Worm (Caenorhabditis elegans) whole organism, young adult: Measurements from ENCODE around the gene C34C12.6.

ENCODE experiments used
- B0019.2 ChIP-seq: fragments of 200-800 bp; sonication (Bioruptor generic); conservative IDR thresholded peaks from 2 replicates; pipeline ENCODE4 v1.3.6; 2022; ENCODE audit warnings: missing genetic modification reagents, missing genetic modification characterization, missing compliant biosample characterization
- B0261.1 ChIP-seq: sonication (generic microtip); optimal IDR thresholded peaks from 2 replicates; lab custom pipeline; 2016; ENCODE audit warnings: mild to moderate bottlenecking, missing genetic modification characterization, moderate library complexity, missing compliant biosample characterization
- F52B5.7 ChIP-seq: sonication (generic microtip); optimal IDR thresholded peaks from 2 replicates; lab custom pipeline; 2016; ENCODE audit warnings: mild to moderate bottlenecking, missing genetic modification characterization, missing compliant biosample characterization
- F57A8.1 ChIP-seq: fragments of 200-800 bp; sonication (Bioruptor generic); optimal IDR thresholded peaks from 2 replicates; lab custom pipeline; 2018; ENCODE audit warnings: mild to moderate bottlenecking, missing genetic modification characterization, moderate library complexity, missing compliant biosample characterization
- Y56A3A.18 ChIP-seq: fragments of 200-800 bp; sonication (Bioruptor generic); IDR thresholded peaks from 2 replicates; pipeline ENCODE4 v1.3.6; 2022; ENCODE audit warnings: missing genetic modification reagents, missing genetic modification characterization, missing compliant biosample characterization
- ama-1 ChIP-seq, 3 experiments: fragments of 150-350 bp in 1 of 3; sonication (generic microtip) in 2 of 3; optimal IDR thresholded peaks; 2 replicates each; lab custom pipeline; 2014 to 2018; ENCODE audit warnings: missing biosample characterization in 2 of 3, missing genetic modification characterization in 2 of 3, missing genetic modification reagents in 2 of 3
- aptf-2 ChIP-seq: fragments of 200-800 bp; sonication (Bioruptor generic); conservative IDR thresholded peaks from 2 replicates; pipeline ENCODE4 v1.3.6; 2022; ENCODE audit warnings: missing genetic modification reagents, missing genetic modification characterization, missing compliant biosample characterization
- athp-1 ChIP-seq: sonication (generic microtip); optimal IDR thresholded peaks from 2 replicates; lab custom pipeline; 2017; ENCODE audit warnings: mild to moderate bottlenecking, missing genetic modification characterization, missing compliant biosample characterization
- bed-2 ChIP-seq: fragments of 200-800 bp; sonication (Bioruptor generic); IDR thresholded peaks from 2 replicates; pipeline ENCODE4 v1.3.6; 2022; ENCODE audit warnings: missing genetic modification reagents, missing genetic modification characterization, missing compliant biosample characterization
- ccch-3 ChIP-seq: fragments of 200-800 bp; sonication (Bioruptor generic); optimal IDR thresholded peaks from 2 replicates; lab custom pipeline; 2018; ENCODE audit warnings: mild to moderate bottlenecking, missing genetic modification characterization, missing compliant biosample characterization
- ceh-100 ChIP-seq: fragments of 200-800 bp; sonication (Bioruptor generic); IDR thresholded peaks from 2 replicates; pipeline ENCODE4 v1.3.6; 2022; ENCODE audit warnings: missing genetic modification reagents, missing genetic modification characterization, missing compliant biosample characterization
- ceh-27 ChIP-seq: fragments of 200-800 bp; sonication (Bioruptor generic); optimal IDR thresholded peaks from 2 replicates; lab custom pipeline; 2018; ENCODE audit warnings: mild to moderate bottlenecking, missing genetic modification characterization, moderate library complexity, missing compliant biosample characterization
- die-1 ChIP-seq: sonication (generic microtip); optimal IDR thresholded peaks from 2 replicates; lab custom pipeline; 2016; ENCODE audit warnings: missing genotype, mild to moderate bottlenecking, missing genetic modification characterization, missing compliant biosample characterization
- dox-1 ChIP-seq: fragments of 200-800 bp; sonication (Bioruptor generic); IDR thresholded peaks from 2 replicates; pipeline ENCODE4 v1.3.6; 2022; ENCODE audit warnings: missing genetic modification reagents, missing genetic modification characterization, missing compliant biosample characterization
- dpl-1 ChIP-seq: fragments of 150-350 bp; optimal IDR thresholded peaks from 2 replicates; lab custom pipeline; 2014; ENCODE audit warnings: missing biosample characterization, missing genetic modification reagents, missing genetic modification characterization
- fkh-3 ChIP-seq: sonication (generic microtip); optimal IDR thresholded peaks from 2 replicates; lab custom pipeline; 2016; ENCODE audit warnings: mild to moderate bottlenecking, missing genetic modification characterization, missing compliant biosample characterization
- lag-1 ChIP-seq: fragments of 200-800 bp; sonication (Bioruptor generic); IDR thresholded peaks from 2 replicates; pipeline ENCODE4 v1.3.6; 2022; ENCODE audit warnings: missing genetic modification reagents, missing genetic modification characterization, missing compliant biosample characterization
- let-526 ChIP-seq: fragments of 200-800 bp; sonication (Bioruptor generic); IDR thresholded peaks from 2 replicates; pipeline ENCODE4 v1.3.6; 2022; ENCODE audit warnings: missing genetic modification reagents, missing genetic modification characterization, missing compliant biosample characterization
- lin-40 ChIP-seq: sonication (generic microtip); optimal IDR thresholded peaks from 2 replicates; lab custom pipeline; 2016; ENCODE audit warnings: missing genetic modification characterization, mild to moderate bottlenecking, missing compliant biosample characterization, missing genotype, missing genetic modification reagents
- lsy-27 ChIP-seq: sonication (generic microtip); optimal IDR thresholded peaks from 2 replicates; lab custom pipeline; 2017; ENCODE audit warnings: missing genetic modification characterization, mild to moderate bottlenecking, missing compliant biosample characterization, antibody characterized with exemption, missing genotype, borderline replicate concordance; ENCODE audit not compliant: insufficient read depth
- madf-6 ChIP-seq: fragments of 200-800 bp; sonication (Bioruptor generic); IDR thresholded peaks from 2 replicates; pipeline ENCODE4 v1.3.6; 2022; ENCODE audit warnings: missing genetic modification reagents, missing genetic modification characterization, missing compliant biosample characterization
- mel-28 ChIP-seq: sonication (generic microtip); optimal IDR thresholded peaks from 2 replicates; lab custom pipeline; 2016; ENCODE audit warnings: borderline replicate concordance, mild to moderate bottlenecking, missing genetic modification characterization, missing compliant biosample characterization
- nhr-179 ChIP-seq: sonication (generic microtip); optimal IDR thresholded peaks from 2 replicates; lab custom pipeline; 2016; ENCODE audit warnings: mild to moderate bottlenecking, missing genetic modification characterization, missing compliant biosample characterization
- nhr-80 ChIP-seq: sonication (generic microtip); optimal IDR thresholded peaks from 2 replicates; lab custom pipeline; 2016; ENCODE audit warnings: missing genetic modification characterization, missing compliant biosample characterization
- pha-4 ChIP-seq: fragments of 150-350 bp; sonication (generic microtip); optimal IDR thresholded peaks from 2 replicates; lab custom pipeline; 2014; ENCODE audit warnings: missing biosample characterization, missing genetic modification reagents, missing genetic modification characterization
- rec-8 ChIP-seq, 2 experiments: sonication (generic microtip); optimal IDR thresholded peaks; 2 replicates each; lab custom pipeline; 2016; ENCODE audit warnings: mild to moderate bottlenecking in 2 of 2, missing genetic modification characterization in 2 of 2, missing genetic modification reagents in 2 of 2, missing genotype in 2 of 2, missing biosample characterization in 1 of 2, missing compliant biosample characterization in 1 of 2, moderate library complexity in 1 of 2
- repo-1 ChIP-seq: sonication (generic microtip); optimal IDR thresholded peaks from 2 replicates; lab custom pipeline; 2017; ENCODE audit warnings: mild to moderate bottlenecking, missing genetic modification characterization, missing compliant biosample characterization
- snpc-3.4 ChIP-seq: sonication (generic microtip); optimal IDR thresholded peaks from 2 replicates; lab custom pipeline; 2017; ENCODE audit warnings: missing genetic modification characterization, mild to moderate bottlenecking, missing compliant biosample characterization, antibody characterized with exemption, moderate library complexity, missing genotype, missing genetic modification reagents
- snpc-4 ChIP-seq, 5 experiments: fragments of 150-350 bp in 1 of 5; sonication (generic microtip) in 4 of 5; optimal IDR thresholded peaks; 2 replicates each; lab custom pipeline; 2014 to 2018; ENCODE audit warnings: missing genetic modification characterization in 5 of 5, missing biosample characterization in 3 of 5, antibody characterized with exemption in 2 of 5, mild to moderate bottlenecking in 2 of 5, missing compliant biosample characterization in 2 of 5, missing genotype in 2 of 5, moderate library complexity in 2 of 5, missing genetic modification reagents in 1 of 5
- sptf-2 ChIP-seq: fragments of 200-800 bp; sonication (Bioruptor generic); optimal IDR thresholded peaks from 2 replicates; lab custom pipeline; 2018; ENCODE audit warnings: mild to moderate bottlenecking, missing genetic modification characterization, missing compliant biosample characterization
- tlf-1 ChIP-seq: fragments of 200-800 bp; sonication (Bioruptor generic); optimal IDR thresholded peaks from 2 replicates; lab custom pipeline; 2018; ENCODE audit warnings: mild to moderate bottlenecking, missing genetic modification characterization, missing compliant biosample characterization
- unc-130 ChIP-seq: sonication (generic microtip); optimal IDR thresholded peaks from 2 replicates; lab custom pipeline; 2016; ENCODE audit warnings: missing genetic modification reagents, missing genetic modification characterization, missing compliant biosample characterization
- zfh-2 ChIP-seq: fragments of 200-800 bp; sonication (Bioruptor generic); conservative IDR thresholded peaks from 2 replicates; pipeline ENCODE4 v1.3.6; 2022; ENCODE audit warnings: missing genetic modification reagents, missing genetic modification characterization, missing compliant biosample characterization
- zim-3 ChIP-seq: sonication (generic microtip); optimal IDR thresholded peaks from 2 replicates; lab custom pipeline; 2017; ENCODE audit warnings: mild to moderate bottlenecking, missing genetic modification characterization, moderate library complexity, missing compliant biosample characterization
- ztf-18 ChIP-seq: sonication (generic microtip); optimal IDR thresholded peaks from 2 replicates; lab custom pipeline; 2016; ENCODE audit warnings: missing genotype, mild to moderate bottlenecking, missing genetic modification characterization, missing compliant biosample characterization
- ztf-22 ChIP-seq: fragments of 200-800 bp; sonication (Bioruptor generic); optimal IDR thresholded peaks from 2 replicates; lab custom pipeline; 2018; ENCODE audit warnings: mild to moderate bottlenecking, missing genetic modification characterization, moderate library complexity, missing compliant biosample characterization
- ztf-6 ChIP-seq: fragments of 200-800 bp; sonication (Bioruptor generic); IDR thresholded peaks from 2 replicates; pipeline ENCODE4 v1.3.6; 2022; ENCODE audit warnings: missing genetic modification reagents, missing genetic modification characterization, missing compliant biosample characterization

Gene C34C12.6

DNA sequence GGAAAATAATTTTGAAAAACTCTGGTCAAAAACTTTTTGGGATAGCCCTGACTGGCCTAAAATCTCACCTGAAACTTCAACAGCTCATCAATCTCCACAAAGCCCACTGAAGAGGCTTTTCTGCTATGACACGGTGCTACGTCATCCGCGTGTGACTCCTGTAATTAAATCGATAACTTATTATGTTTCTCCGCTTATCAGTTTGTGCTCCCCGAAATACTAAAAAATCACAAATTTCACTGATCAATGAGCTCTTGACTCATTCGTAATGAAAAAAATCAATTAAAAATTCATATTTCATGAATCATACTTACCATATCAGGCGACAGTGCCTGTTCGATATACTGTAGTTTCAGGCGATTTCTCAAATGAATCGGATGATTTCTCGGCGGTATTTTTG lies 7.4 kb upstream of the C34C12.6 start:
- TF ChIP-seq snpc-3.4 (tag; lab: Kevin White, UChicago): no peak
- no peak for TF ChIP-seq B0261.1 (tag; lab: Kevin White, UChicago)
- no peak for TF ChIP-seq snpc-4 (GFP tag; optimal IDR thresholded peaks at IDR 0.05; lab: Kevin White, UChicago)
- TF ChIP-seq snpc-4 (tag; optimal IDR thresholded peaks at IDR 0.05; lab: Kevin White, UChicago): no peak
- no peak for TF ChIP-seq fkh-3 (tag; lab: Kevin White, UChicago)
- TF ChIP-seq ztf-18 (tag; lab: Kevin White, UChicago): no peak
- no peak for TF ChIP-seq F57A8.1 (GFP tag; lab: Kevin White, UChicago)
- TF ChIP-seq nhr-179 (tag; lab: Kevin White, UChicago): no peak
- TF ChIP-seq nhr-80 (tag; lab: Kevin White, UChicago): no peak
- no peak for TF ChIP-seq lin-40
- no peak for TF ChIP-seq madf-6 (GFP tag; lab: Robert Waterston, UW)
- no peak for TF ChIP-seq lsy-27 (tag; lab: Kevin White, UChicago)
- no peak for TF ChIP-seq zim-3 (tag; lab: Kevin White, UChicago)
- TF ChIP-seq ccch-3 (GFP tag; lab: Kevin White, UChicago): no peak
- TF ChIP-seq die-1: no peak
- TF ChIP-seq ztf-22 (GFP tag; lab: Kevin White, UChicago): no peak
- TF ChIP-seq athp-1 (tag; lab: Kevin White, UChicago): no peak
- TF ChIP-seq rec-8 (tag; optimal IDR thresholded peaks at IDR 0.05; lab: Kevin White, UChicago): no peak
- no peak for TF ChIP-seq ztf-6

DNA sequence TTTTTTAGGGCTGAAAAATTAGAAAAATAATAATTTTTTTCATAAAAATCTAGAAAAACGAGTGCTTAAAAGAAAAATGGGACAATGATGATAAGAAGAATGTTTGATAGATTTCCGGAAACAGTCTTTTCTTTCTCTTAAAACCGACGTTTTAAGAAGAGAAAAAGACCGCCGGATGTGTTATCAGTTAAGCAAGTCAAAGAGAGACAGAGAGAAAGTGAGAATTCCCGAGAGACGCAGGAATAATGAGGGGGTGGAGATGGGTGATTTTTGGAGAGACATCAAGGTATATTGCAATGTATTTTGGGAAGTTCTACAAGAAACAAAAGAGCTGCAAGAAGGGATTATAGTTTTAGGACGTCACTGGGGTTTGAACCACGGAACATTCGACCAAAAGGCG lies 6.9 kb upstream of the C34C12.6 start, which contains the start of gene C34C12.9:
C34C12.9 (minus strand) TSS at position 16 of the 400 bp plus-strand sequence.
- TF ChIP-seq sptf-2 (GFP tag; lab: Kevin White, UChicago): no peak
- TF ChIP-seq Y56A3A.18 (GFP tag; lab: Robert Waterston, UW): 0 out of 2 replicates have a peak, but pooled peaks have one; percentile 36
- TF ChIP-seq dox-1 (GFP tag; lab: Robert Waterston, UW): peak; percentile 20; the same call in 1 of the 2 replicates
- TF ChIP-seq nhr-80 (tag; lab: Kevin White, UChicago): peak; percentile 54

DNA sequence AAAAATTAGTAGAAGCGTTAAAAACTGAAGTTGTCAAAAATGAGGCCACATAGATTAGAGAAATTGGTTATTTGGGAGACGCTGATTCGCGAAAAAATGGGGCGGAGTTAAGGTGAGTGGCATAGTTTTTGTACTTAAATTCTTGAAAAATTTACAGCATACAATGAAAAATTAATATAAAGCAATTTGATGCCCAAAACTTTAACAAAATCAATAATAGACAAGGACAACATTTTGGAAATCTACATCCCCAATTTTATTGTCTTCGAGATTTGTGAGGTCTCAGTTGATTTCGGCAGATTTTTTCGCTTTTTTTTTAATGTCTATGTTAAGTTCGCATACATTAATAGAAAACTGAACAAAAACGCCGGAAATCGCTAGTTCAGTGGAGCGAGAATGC lies 6.1 kb upstream of the C34C12.6 start:
- no peak for TF ChIP-seq ama-1 (optimal IDR thresholded peaks at IDR 0.05; lab: Kevin White, UChicago)
- TF ChIP-seq ama-1 (GFP tag; optimal IDR thresholded peaks at IDR 0.05; lab: Kevin White, UChicago): no peak
- TF ChIP-seq B0019.2 (GFP tag; lab: Robert Waterston, UW): no peak
- TF ChIP-seq ztf-6: no peak
- no peak for TF ChIP-seq tlf-1 (GFP tag; lab: Kevin White, UChicago)
- no peak for TF ChIP-seq aptf-2 (GFP tag; lab: Robert Waterston, UW)
- no peak for TF ChIP-seq ceh-27 (GFP tag; lab: Kevin White, UChicago)
- TF ChIP-seq mel-28 (tag; lab: Kevin White, UChicago): no peak
- peak; percentile 7 for TF ChIP-seq unc-130 (GFP tag; lab: Kevin White, UChicago)
- TF ChIP-seq ccch-3 (GFP tag; lab: Kevin White, UChicago): peak; percentile 5
- no peak for TF ChIP-seq rec-8 (tag; optimal IDR thresholded peaks at IDR 0.05; lab: Kevin White, UChicago)
- 0 out of 2 replicates have a peak, but pooled peaks have one; percentile 8 for TF ChIP-seq bed-2 (GFP tag; lab: Robert Waterston, UW)
- TF ChIP-seq zfh-2 (GFP tag; lab: Robert Waterston, UW): no peak
- TF ChIP-seq ceh-100 (GFP tag; lab: Robert Waterston, UW): peak; percentile 86
- TF ChIP-seq pha-4 (tag; lab: Kevin White, UChicago): no peak
- no peak for TF ChIP-seq sptf-2 (GFP tag; lab: Kevin White, UChicago)
- TF ChIP-seq lag-1 (GFP tag; lab: Robert Waterston, UW): no peak
- no peak for TF ChIP-seq let-526
- TF ChIP-seq F52B5.7 (tag; lab: Kevin White, UChicago): no peak
- no peak for TF ChIP-seq dpl-1 (GFP tag; lab: Kevin White, UChicago)
- TF ChIP-seq repo-1: no peak
- TF ChIP-seq nhr-80 (tag; lab: Kevin White, UChicago): no peak
- TF ChIP-seq F57A8.1 (GFP tag; lab: Kevin White, UChicago): no peak
